Fruit fly (Drosophila melanogaster): Measurements from ENCODE around the gene Ubi-p63E.

Gene Ubi-p63E

DNA sequence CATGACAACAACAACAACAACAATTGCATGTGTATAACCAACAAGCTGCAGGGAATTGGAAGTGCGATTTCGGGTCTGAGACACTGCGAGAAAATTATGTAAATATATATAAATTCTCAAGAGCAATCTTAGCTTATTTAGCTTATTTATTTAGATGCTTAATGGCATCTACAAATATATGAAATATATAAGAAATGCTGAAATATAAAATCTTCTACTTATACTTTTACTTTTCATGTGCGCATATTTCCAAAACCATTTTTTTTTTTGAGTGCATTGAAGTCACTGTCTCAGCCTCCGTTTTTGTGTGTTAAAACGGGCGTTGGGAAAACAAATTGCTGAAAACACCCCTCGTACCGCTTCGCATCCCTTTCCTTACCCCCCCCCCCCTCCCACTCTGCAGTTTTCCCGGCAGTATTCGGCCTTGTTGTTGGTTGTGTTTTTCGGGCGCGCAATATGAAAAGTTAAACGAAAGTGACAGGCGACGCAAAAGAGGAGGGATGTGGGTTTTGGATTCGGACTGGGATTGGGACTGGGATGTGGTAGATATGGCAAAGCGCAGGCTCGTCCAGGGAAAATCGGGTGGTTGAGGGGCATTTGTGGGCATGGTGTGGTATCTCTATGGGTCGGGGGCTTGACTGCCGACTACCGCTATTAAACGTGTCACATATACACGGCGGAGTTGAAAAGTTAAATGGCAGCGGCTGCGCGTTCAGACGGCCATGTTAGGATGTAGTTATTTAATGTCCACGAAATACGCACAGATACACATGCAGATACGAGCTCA is 47.6 kb downstream of the Ubi-p63E start:
- TF ChIP-seq Dif (GFP tag; optimal IDR thresholded peaks at IDR 0.05; ENCODE audit: partially characterized antibody) (no peak), h (GFP tag; optimal IDR thresholded peaks at IDR 0.05) (peak; percentile 9), OdsH (GFP tag; optimal IDR thresholded peaks at IDR 0.05) (peak; percentile 2)

DNA sequence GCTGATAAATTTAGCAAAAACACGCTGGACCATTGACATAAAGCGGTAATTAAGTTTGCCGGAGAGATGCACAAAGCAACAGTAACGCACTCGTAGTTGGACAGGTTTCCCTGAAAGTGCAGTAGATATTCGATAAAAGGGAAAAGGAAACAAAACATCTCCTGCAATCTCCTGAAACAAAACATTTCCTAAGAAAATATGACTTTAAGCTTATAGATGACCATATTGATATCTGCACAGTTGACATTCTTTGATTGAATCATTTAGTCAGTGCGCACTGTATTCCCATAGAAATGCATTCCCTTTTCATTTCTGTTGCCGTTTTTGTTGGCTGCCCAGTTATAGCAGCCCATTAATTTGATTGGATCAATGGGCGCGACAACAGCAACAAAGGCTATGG is 50.1 kb downstream of the Ubi-p63E start:
- TF ChIP-seq fru (GFP tag; optimal IDR thresholded peaks at IDR 0.05) (peak; percentile 4), Jra (GFP tag; optimal IDR thresholded peaks at IDR 0.05) (no peak), rgr (GFP tag; optimal IDR thresholded peaks at IDR 0.05) (peak; percentile 24)

DNA sequence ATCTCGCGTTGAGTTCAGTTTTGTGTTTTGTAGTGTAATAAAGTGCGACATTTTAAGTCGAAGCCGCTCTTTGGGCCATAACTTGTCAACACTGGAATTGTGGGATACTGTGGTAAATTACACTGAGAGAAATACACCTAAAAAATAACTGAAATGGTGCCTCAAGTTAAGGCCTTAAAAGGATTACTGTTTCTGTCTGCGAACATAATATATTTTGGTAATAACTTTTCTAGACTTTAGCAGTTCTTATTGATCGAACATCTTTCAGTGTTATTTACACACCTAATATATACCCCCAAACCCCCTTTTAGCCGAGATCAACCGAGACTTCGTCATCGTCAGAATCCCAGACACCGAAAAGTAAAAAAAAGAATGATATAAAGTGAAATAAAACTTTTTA is 51.1 kb downstream of the Ubi-p63E start:
- TF ChIP-seq HLH106 (tag; optimal IDR thresholded peaks at IDR 0.05) (peak; percentile 15), dmrt93B (GFP tag; optimal IDR thresholded peaks at IDR 0.05) (no peak), N (GFP tag; optimal IDR thresholded peaks at IDR 0.05) (no peak), fru (GFP tag; optimal IDR thresholded peaks at IDR 0.05) (peak; percentile 8), foxo (GFP tag; optimal IDR thresholded peaks at IDR 0.05) (peak in 1 of 2 experiments; percentile 37), sv (GFP tag; optimal IDR thresholded peaks at IDR 0.05) (no peak), ey (GFP tag; optimal IDR thresholded peaks at IDR 0.05) (peak; percentile 35), rgr (GFP tag; optimal IDR thresholded peaks at IDR 0.05) (peak; percentile 13), h (GFP tag; optimal IDR thresholded peaks at IDR 0.05) (peak; percentile 53), CG32264 (GFP tag; optimal IDR thresholded peaks at IDR 0.05) (no peak), br (GFP tag; optimal IDR thresholded peaks at IDR 0.05) (peak; percentile 16), OdsH (GFP tag; optimal IDR thresholded peaks at IDR 0.05) (peak; percentile 3)

DNA sequence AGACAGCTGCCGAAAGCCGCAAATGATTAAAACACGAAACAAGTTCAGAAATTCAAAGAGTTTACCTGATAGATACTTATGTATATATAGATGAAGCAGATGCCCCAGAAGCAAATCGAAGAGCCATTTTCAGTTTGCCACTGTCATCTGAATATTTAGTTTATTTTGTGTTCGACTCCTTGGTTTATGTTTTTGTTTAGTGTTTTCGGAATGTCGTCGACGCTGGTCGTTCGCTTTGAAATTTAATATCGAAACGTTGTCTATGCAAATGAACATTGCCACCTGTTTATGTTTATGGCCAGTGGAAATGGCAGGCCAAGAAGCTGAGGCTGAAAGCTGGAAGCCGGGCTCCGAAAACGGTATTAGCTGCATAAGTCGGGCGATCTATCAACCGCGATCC is 51.9 kb downstream of the Ubi-p63E start:
- TF ChIP-seq woc (GFP tag; optimal IDR thresholded peaks at IDR 0.05), result no peak
- TF ChIP-seq ey (GFP tag; optimal IDR thresholded peaks at IDR 0.05), result no peak
- TF ChIP-seq dmrt93B (GFP tag; optimal IDR thresholded peaks at IDR 0.05), result no peak
- no peak for TF ChIP-seq Jra (GFP tag; optimal IDR thresholded peaks at IDR 0.05)
- no peak for TF ChIP-seq sv (GFP tag; optimal IDR thresholded peaks at IDR 0.05)
- no peak for TF ChIP-seq GATAd (GFP tag; optimal IDR thresholded peaks at IDR 0.05)
- no peak for TF ChIP-seq psq (GFP tag; optimal IDR thresholded peaks at IDR 0.05)
- TF ChIP-seq N (GFP tag; optimal IDR thresholded peaks at IDR 0.05), result no peak
- TF ChIP-seq CG32264 (GFP tag; optimal IDR thresholded peaks at IDR 0.05), result no peak
- TF ChIP-seq tai (GFP tag; optimal IDR thresholded peaks at IDR 0.05), result no peak
- no peak for TF ChIP-seq Hr83 (GFP tag; optimal IDR thresholded peaks at IDR 0.05; ENCODE audit: poor library complexity, severe bottlenecking)
- TF ChIP-seq Vsx2 (GFP tag; optimal IDR thresholded peaks at IDR 0.05; ENCODE audit: partially characterized antibody), result no peak
- no peak for TF ChIP-seq OdsH (GFP tag; optimal IDR thresholded peaks at IDR 0.05)

DNA sequence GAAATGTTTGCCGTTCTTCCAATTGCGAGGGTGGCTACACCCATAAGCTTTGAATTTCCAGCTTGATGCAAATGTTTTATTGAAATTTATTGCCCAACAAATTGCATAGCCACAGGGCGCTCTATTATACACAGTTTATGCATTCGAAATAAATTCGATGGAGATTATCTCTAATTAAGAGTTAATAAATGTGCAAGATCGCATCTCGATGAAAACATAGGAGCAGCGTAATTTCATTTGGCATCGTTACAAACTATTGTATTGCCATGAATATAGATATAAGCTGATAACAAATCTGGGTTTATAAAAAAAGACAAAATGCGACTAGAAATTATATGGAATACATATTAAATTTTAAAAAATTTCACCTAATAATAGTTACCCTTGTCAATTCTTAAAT is 52.5 kb downstream of the Ubi-p63E start:
- TF ChIP-seq Dif (GFP tag; optimal IDR thresholded peaks at IDR 0.05; ENCODE audit: partially characterized antibody), result no peak
- no peak for TF ChIP-seq woc (GFP tag; optimal IDR thresholded peaks at IDR 0.05)
- TF ChIP-seq Hnf4 (GFP tag; optimal IDR thresholded peaks at IDR 0.05), result no peak
- TF ChIP-seq brk (GFP tag; optimal IDR thresholded peaks at IDR 0.05), result no peak
- no peak for TF ChIP-seq h (GFP tag; optimal IDR thresholded peaks at IDR 0.05)
- TF ChIP-seq Rel (GFP tag; optimal IDR thresholded peaks at IDR 0.05), result no peak
- TF ChIP-seq Rel (tag; optimal IDR thresholded peaks at IDR 0.05), result no peak
- TF ChIP-seq rgr (GFP tag; optimal IDR thresholded peaks at IDR 0.05), result no peak
- TF ChIP-seq CG32264 (GFP tag; optimal IDR thresholded peaks at IDR 0.05), result no peak

DNA sequence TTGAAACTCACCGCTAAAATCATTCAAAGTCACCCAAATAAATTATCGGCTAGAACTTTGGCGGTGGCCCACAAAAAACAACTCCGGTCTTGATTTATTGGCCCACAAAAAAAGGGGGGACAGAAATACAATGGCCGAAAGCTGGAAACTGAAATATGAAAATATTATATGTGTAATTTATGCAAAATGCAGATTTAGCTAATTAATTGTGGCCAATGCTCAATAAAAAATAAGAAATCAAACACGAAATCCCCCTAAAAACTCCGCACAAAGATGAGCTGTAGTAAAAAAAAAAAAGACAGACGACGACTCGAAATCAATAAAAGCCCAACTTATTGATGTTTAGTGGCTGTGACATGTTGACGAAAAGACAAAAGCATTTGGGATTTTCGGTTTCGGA is 53.2 kb downstream of the Ubi-p63E start:
- TF ChIP-seq Rel (GFP tag; optimal IDR thresholded peaks at IDR 0.05) (no peak), Rel (tag; optimal IDR thresholded peaks at IDR 0.05) (no peak), Hr83 (GFP tag; optimal IDR thresholded peaks at IDR 0.05; ENCODE audit: poor library complexity, severe bottlenecking) (no peak), Sp1 (GFP tag; optimal IDR thresholded peaks at IDR 0.05) (no peak), dsf (GFP tag; optimal IDR thresholded peaks at IDR 0.05; ENCODE audit: borderline replicate concordance) (no peak), brk (GFP tag; optimal IDR thresholded peaks at IDR 0.05) (no peak), foxo (GFP tag; optimal IDR thresholded peaks at IDR 0.05) (no peak), h (GFP tag; optimal IDR thresholded peaks at IDR 0.05) (no peak), lola (GFP tag; optimal IDR thresholded peaks at IDR 0.05) (no peak), sv (GFP tag; optimal IDR thresholded peaks at IDR 0.05) (no peak), Dfd (GFP tag; optimal IDR thresholded peaks at IDR 0.05) (no peak)

All from whole organism, wandering third instar larva.